Worm (Caenorhabditis elegans): ENCODE measurements around the gene T08E11.1.
"Not testable (repeated sequence)": the region's sequence is repeated elsewhere in the genome, so short reads cannot be mapped to it uniquely, and the experiment has no call there.

T08E11.1 gene

DNA sequence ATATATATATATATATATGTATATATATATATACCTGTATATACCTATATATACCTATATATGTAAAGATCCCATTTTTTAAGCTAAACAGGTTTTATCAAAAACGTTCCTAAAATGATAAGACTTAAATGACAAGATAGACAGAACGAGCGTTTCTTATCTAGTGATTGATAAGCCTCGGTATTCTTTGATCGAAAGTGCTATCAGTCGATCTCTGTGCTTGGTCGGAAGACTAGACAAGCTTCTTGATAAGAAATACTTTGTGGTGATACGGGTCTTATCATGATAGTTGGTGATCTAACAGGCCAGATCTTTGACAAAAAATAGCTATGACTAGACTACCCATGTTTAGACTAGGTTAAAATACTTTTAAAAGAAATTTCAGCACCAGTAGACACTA is 15.4 kb downstream of the T08E11.1 start (continued):
- peak; percentile 47 for TF ChIP-seq mxl-3 (GFP tag; optimal IDR thresholded peaks at IDR 0.05)
- no peak for TF ChIP-seq F44E2.7 (GFP tag; IDR thresholded peaks at IDR 0.05)
- TF ChIP-seq lim-7 (GFP tag; IDR thresholded peaks at IDR 0.05) = no peak

DNA sequence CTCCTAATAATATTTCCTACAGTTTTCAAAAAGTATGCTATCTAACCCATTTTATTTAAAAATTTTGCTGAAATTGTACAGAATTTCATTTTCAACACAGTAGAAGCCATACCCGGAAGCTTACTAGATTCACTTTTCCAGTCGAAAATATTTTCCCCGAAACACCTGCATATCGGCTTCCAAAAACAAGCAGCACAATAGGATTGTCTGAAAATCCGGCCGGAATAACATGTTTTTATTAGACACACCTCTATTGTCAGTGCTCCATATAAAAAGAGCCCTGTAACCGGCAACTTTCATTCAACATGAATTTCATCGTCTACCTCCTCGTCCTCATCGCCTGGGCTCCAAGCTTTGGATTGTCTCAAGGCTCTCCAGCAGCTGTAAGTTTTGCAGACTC is 16.2 kb downstream of the T08E11.1 start, which contains the start of gene C52E2.2:
TSS of gene C52E2.2 (plus strand) at position 301 of the 400 bp plus-strand sequence.
- TF ChIP-seq snpc-4 (tag; optimal IDR thresholded peaks at IDR 0.05) (no peak), ceh-20 (GFP tag; IDR thresholded peaks at IDR 0.05) (no peak), nhr-77 (tag; optimal IDR thresholded peaks at IDR 0.05) (no peak), lir-3 (tag; optimal IDR thresholded peaks at IDR 0.05) (no peak), dmd-9 (GFP tag; IDR thresholded peaks at IDR 0.05) (no peak), Y48G9A.11 (GFP tag; IDR thresholded peaks at IDR 0.05) (no peak), daf-19 (GFP tag; conservative IDR thresholded peaks at IDR 0.05) (no peak), hmg-1.1 (GFP tag; IDR thresholded peaks at IDR 0.05) (no peak), madf-5 (GFP tag; IDR thresholded peaks at IDR 0.05) (no peak), daf-16 (GFP tag; optimal IDR thresholded peaks at IDR 0.05) (no peak), daf-16 (tag; optimal IDR thresholded peaks at IDR 0.05) (no peak), skn-1 (tag; optimal IDR thresholded peaks at IDR 0.05) (no peak), ceh-62 (tag; optimal IDR thresholded peaks at IDR 0.05) (no peak), jun-1 (tag; optimal IDR thresholded peaks at IDR 0.05) (no peak), tra-1 (GFP tag; IDR thresholded peaks at IDR 0.05) (no peak), nhr-6 (tag; optimal IDR thresholded peaks at IDR 0.05) (no peak), arid-1 (GFP tag; conservative IDR thresholded peaks at IDR 0.05) (no peak), daf-8 (GFP tag; IDR thresholded peaks at IDR 0.05) (no peak), zag-1 (tag; optimal IDR thresholded peaks at IDR 0.05) (no peak)

DNA sequence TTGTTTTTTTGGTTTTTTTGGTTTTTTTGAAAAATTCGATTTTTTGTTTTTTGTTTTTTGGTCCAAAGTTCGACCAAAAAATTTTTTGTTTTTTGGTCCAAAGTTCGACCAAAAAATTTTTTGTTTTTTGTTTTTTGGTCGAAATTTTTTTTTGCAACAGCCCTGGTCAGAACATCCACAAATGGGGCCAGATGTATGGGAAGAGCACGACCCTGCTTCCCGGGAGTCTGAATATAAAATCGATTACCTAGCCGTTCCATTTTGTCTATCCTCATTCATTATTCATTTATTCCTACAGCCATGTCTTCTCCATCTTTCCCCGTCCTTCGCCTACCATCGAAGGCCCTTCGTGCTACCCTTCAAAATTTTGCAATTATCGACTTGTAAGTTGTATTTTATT is 17.8 kb downstream of the T08E11.1 start, which contains the start of gene fbxb-95:
TSS of gene fbxb-95 (plus strand) at position 301 of the 400 bp plus-strand sequence.
- TF ChIP-seq rbr-2 (tag; optimal IDR thresholded peaks at IDR 0.05); zip-2 (tag; optimal IDR thresholded peaks at IDR 0.05); saeg-2 (GFP tag; IDR thresholded peaks at IDR 0.05): not testable (repeated sequence)

DNA sequence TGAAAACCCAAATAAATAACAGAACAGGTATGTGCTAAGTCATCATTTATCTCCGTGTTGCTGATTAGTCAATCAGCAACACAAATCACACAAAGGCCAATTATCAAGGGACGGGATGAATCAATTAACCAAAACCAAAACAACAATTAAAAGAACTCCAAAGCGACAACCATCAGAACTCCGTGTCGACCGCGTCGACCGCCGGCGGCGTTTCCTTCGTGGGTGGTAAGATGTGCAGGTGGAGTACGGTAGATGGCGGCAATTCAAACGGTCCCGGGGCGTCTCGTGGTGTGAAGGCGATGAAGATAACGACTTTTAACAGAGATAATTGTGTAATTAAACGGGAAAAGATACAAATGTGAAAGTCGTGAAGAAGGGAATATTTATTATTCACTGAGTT is 19.1 kb downstream of the T08E11.1 start:
- TF ChIP-seq tra-1 (GFP tag; IDR thresholded peaks at IDR 0.05) (peak; percentile 99), set-16 (GFP tag; IDR thresholded peaks at IDR 0.05) (0 out of 2 replicates have a peak, but pooled peaks have one; percentile 12)

- not testable (repeated sequence) for TF ChIP-seq nhr-25 (tag; optimal IDR thresholded peaks at IDR 0.05; ENCODE audit: borderline replicate concordance, insufficient read depth); zfp-2 (tag; optimal IDR thresholded peaks at IDR 0.05); F49E8.2 (tag; optimal IDR thresholded peaks at IDR 0.05; ENCODE audit: borderline replicate concordance)
These were observed 25.0 kb downstream of the T08E11.1 start, which contains the start of gene C16C4.18 for ce11 chrII:1861285-1861793. Gene C16C4.18, minus strand, starts transcription at chrII:1861335.

DNA sequence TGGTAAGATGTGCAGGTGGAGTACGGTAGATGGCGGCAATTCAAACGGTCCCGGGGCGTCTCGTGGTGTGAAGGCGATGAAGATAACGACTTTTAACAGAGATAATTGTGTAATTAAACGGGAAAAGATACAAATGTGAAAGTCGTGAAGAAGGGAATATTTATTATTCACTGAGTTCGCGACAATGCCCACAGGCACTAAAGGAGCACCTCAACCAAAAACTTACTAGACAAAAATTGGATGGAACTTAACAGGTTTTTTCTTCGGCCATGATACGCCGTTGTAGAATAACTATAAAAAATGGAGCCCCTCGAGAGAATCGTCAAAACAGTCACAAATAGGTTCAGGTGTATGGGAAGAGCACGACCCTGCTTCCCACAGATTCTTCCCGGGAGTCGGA is 26.0 kb downstream of the T08E11.1 start, which contains the start of gene fbxb-98:
TSS of gene fbxb-98 (plus strand) at position 301 of the 400 bp plus-strand sequence.
- not testable (repeated sequence) for TF ChIP-seq F26F4.8 (GFP tag; conservative IDR thresholded peaks at IDR 0.05); ztf-11 (tag; optimal IDR thresholded peaks at IDR 0.05); attf-4 (tag; optimal IDR thresholded peaks at IDR 0.05)
